Worm (Caenorhabditis elegans) whole organism, young adult: Measurements from ENCODE around the gene F26G1.3.

Experiments
- F49E8.2 ChIP-seq: sonication (generic microtip); optimal IDR thresholded peaks from 3 replicates; lab custom pipeline; 2017; ENCODE audit warnings: missing genetic modification characterization, mild to moderate bottlenecking, missing compliant biosample characterization, antibody characterized with exemption, moderate library complexity; ENCODE audit not compliant: insufficient read depth
- Y79H2A.3 ChIP-seq: fragments of 200-800 bp; sonication (Bioruptor generic); conservative IDR thresholded peaks from 2 replicates; pipeline ENCODE4 v1.3.6; 2022; ENCODE audit warnings: missing genetic modification reagents, missing genetic modification characterization, missing compliant biosample characterization
- ama-1 ChIP-seq, 3 experiments: fragments of 150-350 bp in 1 of 3; sonication (generic microtip) in 2 of 3; optimal IDR thresholded peaks; 2 replicates each; lab custom pipeline; 2014 to 2018; ENCODE audit warnings: missing biosample characterization in 2 of 3, missing genetic modification characterization in 2 of 3, missing genetic modification reagents in 2 of 3
- atf-7 ChIP-seq: sonication (generic microtip); optimal IDR thresholded peaks from 2 replicates; lab custom pipeline; 2017; ENCODE audit warnings: mild to moderate bottlenecking, missing genetic modification characterization, missing compliant biosample characterization
- bed-2 ChIP-seq: fragments of 200-800 bp; sonication (Bioruptor generic); IDR thresholded peaks from 2 replicates; pipeline ENCODE4 v1.3.6; 2022; ENCODE audit warnings: missing genetic modification reagents, missing genetic modification characterization, missing compliant biosample characterization
- dpl-1 ChIP-seq: fragments of 150-350 bp; optimal IDR thresholded peaks from 2 replicates; lab custom pipeline; 2014; ENCODE audit warnings: missing biosample characterization, missing genetic modification reagents, missing genetic modification characterization
- ets-4 ChIP-seq: fragments of 200-800 bp; sonication (Bioruptor generic); optimal IDR thresholded peaks from 2 replicates; lab custom pipeline; 2018; ENCODE audit warnings: mild to moderate bottlenecking, missing genetic modification characterization, missing compliant biosample characterization
- lsl-1 ChIP-seq: fragments of 200-800 bp; sonication (Bioruptor generic); optimal IDR thresholded peaks from 2 replicates; lab custom pipeline; 2018; ENCODE audit warnings: mild to moderate bottlenecking, missing genetic modification characterization, moderate library complexity, missing compliant biosample characterization
- rec-8 ChIP-seq, 2 experiments: sonication (generic microtip); optimal IDR thresholded peaks; 2 replicates each; lab custom pipeline; 2016; ENCODE audit warnings: mild to moderate bottlenecking in 2 of 2, missing genetic modification characterization in 2 of 2, missing genetic modification reagents in 2 of 2, missing genotype in 2 of 2, missing biosample characterization in 1 of 2, missing compliant biosample characterization in 1 of 2, moderate library complexity in 1 of 2
- snpc-4 ChIP-seq, 5 experiments: fragments of 150-350 bp in 1 of 5; sonication (generic microtip) in 4 of 5; optimal IDR thresholded peaks; 2 replicates each; lab custom pipeline; 2014 to 2018; ENCODE audit warnings: missing genetic modification characterization in 5 of 5, missing biosample characterization in 3 of 5, antibody characterized with exemption in 2 of 5, mild to moderate bottlenecking in 2 of 5, missing compliant biosample characterization in 2 of 5, missing genotype in 2 of 5, moderate library complexity in 2 of 5, missing genetic modification reagents in 1 of 5
- somi-1 ChIP-seq: fragments of 200-800 bp; sonication (Bioruptor generic); optimal IDR thresholded peaks from 2 replicates; lab custom pipeline; 2018; ENCODE audit warnings: mild to moderate bottlenecking, missing genetic modification characterization, missing compliant biosample characterization
- unc-62 ChIP-seq: fragments of 150-350 bp; optimal IDR thresholded peaks from 2 replicates; lab custom pipeline; 2014; ENCODE audit warnings: missing biosample characterization, missing genetic modification reagents, missing genetic modification characterization
- xnd-1 ChIP-seq: sonication (generic microtip); optimal IDR thresholded peaks from 2 replicates; lab custom pipeline; 2016; ENCODE audit warnings: missing genotype, missing genetic modification reagents, missing genetic modification characterization, missing compliant biosample characterization
- ztf-26 ChIP-seq: sonication (generic microtip); optimal IDR thresholded peaks from 2 replicates; lab custom pipeline; 2017; ENCODE audit warnings: missing genetic modification characterization, missing compliant biosample characterization

- TF ChIP-seq F49E8.2 (tag; lab: Kevin White, UChicago) (no peak), ets-4 (no peak), lsl-1 (GFP tag; lab: Kevin White, UChicago) (no peak), ama-1 (optimal IDR thresholded peaks at IDR 0.05; lab: Kevin White, UChicago) (no peak), ama-1 (GFP tag; optimal IDR thresholded peaks at IDR 0.05; lab: Kevin White, UChicago) (no peak), xnd-1 (no peak), ztf-26 (tag; lab: Kevin White, UChicago) (no peak), dpl-1 (GFP tag; lab: Kevin White, UChicago) (no peak), snpc-4 (GFP tag; optimal IDR thresholded peaks at IDR 0.05; lab: Kevin White, UChicago) (no peak), snpc-4 (tag; optimal IDR thresholded peaks at IDR 0.05; lab: Kevin White, UChicago) (no peak), atf-7 (tag; lab: Kevin White, UChicago) (no peak), Y79H2A.3 (GFP tag; lab: Robert Waterston, UW) (no peak), bed-2 (GFP tag; lab: Robert Waterston, UW) (no peak), rec-8 (tag; optimal IDR thresholded peaks at IDR 0.05; lab: Kevin White, UChicago) (no peak), somi-1 (GFP tag; lab: Kevin White, UChicago) (no peak), unc-62 (GFP tag; lab: Kevin White, UChicago) (no peak)
Measured at ce11 chrII:4767612-4768011, 9.1 kb downstream of the F26G1.3 start.
